Fruit fly (Drosophila melanogaster): ENCODE measurements around the gene Msp300.

Gene Msp300

dm6 chr2L:5113480-5114118 lies 12.9 kb downstream of the Msp300 start (continued):
- no peak for TF ChIP-seq bcd (GFP tag; optimal IDR thresholded peaks at IDR 0.05)
- no peak for TF ChIP-seq CG9932 (GFP tag; IDR thresholded peaks at IDR 0.05)
- no peak for TF ChIP-seq Optix (GFP tag; IDR thresholded peaks at IDR 0.05)
- TF ChIP-seq CG12659 (GFP tag; optimal IDR thresholded peaks at IDR 0.05) = no peak
- TF ChIP-seq pan (optimal IDR thresholded peaks at IDR 0.05) = no peak
- TF ChIP-seq pan (GFP tag; optimal IDR thresholded peaks at IDR 0.05 in 1 of 2, IDR thresholded peaks at IDR 0.05 in 1 of 2) = peak in 1 of 2 experiments; percentile 10
- no peak for TF ChIP-seq Atf-2 (GFP tag; optimal IDR thresholded peaks at IDR 0.05)
- 0 out of 3 replicates have a peak, but pooled peaks have one; percentile 11 for TF ChIP-seq CG11695 (GFP tag; IDR thresholded peaks at IDR 0.05)
- TF ChIP-seq yki (optimal IDR thresholded peaks at IDR 0.05) = no peak
- no peak for TF ChIP-seq sima (GFP tag; optimal IDR thresholded peaks at IDR 0.05)
- TF ChIP-seq peb (GFP tag; IDR thresholded peaks at IDR 0.05) = no peak
- TF ChIP-seq HLH4C (GFP tag; IDR thresholded peaks at IDR 0.05; ENCODE audit: partially characterized antibody) = no peak
- TF ChIP-seq inv (GFP tag; IDR thresholded peaks at IDR 0.05; ENCODE audit: partially characterized antibody) = no peak
- TF ChIP-seq YL-1 (GFP tag; optimal IDR thresholded peaks at IDR 0.05) = no peak
- peak; percentile 10 for TF ChIP-seq scrt (GFP tag; optimal IDR thresholded peaks at IDR 0.05)
- TF ChIP-seq Meics (GFP tag; optimal IDR thresholded peaks at IDR 0.05) = peak; percentile 12
- no peak for TF ChIP-seq az2 (GFP tag; optimal IDR thresholded peaks at IDR 0.05)
- TF ChIP-seq Neu2 (GFP tag; optimal IDR thresholded peaks at IDR 0.05; ENCODE audit: borderline replicate concordance) = no peak
- no peak for TF ChIP-seq CG12236 (GFP tag; optimal IDR thresholded peaks at IDR 0.05)
- TF ChIP-seq CG1603 (tag; optimal IDR thresholded peaks at IDR 0.05) = peak; percentile 16
- no peak for TF ChIP-seq CG34224 (GFP tag; IDR thresholded peaks at IDR 0.05; ENCODE audit: partially characterized antibody)
- TF ChIP-seq CG4707 (GFP tag; optimal IDR thresholded peaks at IDR 0.05) = no peak
- TF ChIP-seq TFAM (GFP tag; optimal IDR thresholded peaks at IDR 0.05) = no peak
- TF ChIP-seq Xrp1 (GFP tag; IDR thresholded peaks at IDR 0.05) = no peak
- TF ChIP-seq wor (GFP tag; IDR thresholded peaks at IDR 0.05) = no peak
- TF ChIP-seq CTCF (GFP tag; optimal IDR thresholded peaks at IDR 0.05) = no peak
- peak; percentile 32 for TF ChIP-seq ATbp (GFP tag; optimal IDR thresholded peaks at IDR 0.05)
- TF ChIP-seq Six4 (GFP tag; optimal IDR thresholded peaks at IDR 0.05) = no peak
- no peak for TF ChIP-seq zen2 (GFP tag; IDR thresholded peaks at IDR 0.05; ENCODE audit: partially characterized antibody)
- TF ChIP-seq CG1792 (GFP tag; optimal IDR thresholded peaks at IDR 0.05) = no peak
- peak; percentile 6 for TF ChIP-seq cwo (GFP tag; optimal IDR thresholded peaks at IDR 0.05)
- no peak for TF ChIP-seq crol (GFP tag; IDR thresholded peaks at IDR 0.05)
- TF ChIP-seq dmrt11E (tag; optimal IDR thresholded peaks at IDR 0.05) = no peak
- no peak; the same call in 1 of the 2 replicates for TF ChIP-seq CG17612 (GFP tag; IDR thresholded peaks at IDR 0.05)
- TF ChIP-seq Doc2 (GFP tag; IDR thresholded peaks at IDR 0.05) = no peak
- peak; percentile 23 for TF ChIP-seq CG18599 (GFP tag; optimal IDR thresholded peaks at IDR 0.05)
- no peak for TF ChIP-seq gcm2 (GFP tag; optimal IDR thresholded peaks at IDR 0.05)
- TF ChIP-seq Kr (GFP tag; optimal IDR thresholded peaks at IDR 0.05) = no peak
- no peak for TF ChIP-seq NK7.1 (GFP tag; optimal IDR thresholded peaks at IDR 0.05)
- no peak for TF ChIP-seq Lpt (GFP tag; optimal IDR thresholded peaks at IDR 0.05)
- TF ChIP-seq GATAe (GFP tag; conservative IDR thresholded peaks at IDR 0.05) = no peak
- TF ChIP-seq phol (tag; optimal IDR thresholded peaks at IDR 0.05) = no peak
- TF ChIP-seq kay (GFP tag; optimal IDR thresholded peaks at IDR 0.05) = no peak
- no peak for TF ChIP-seq CG7786 (GFP tag; optimal IDR thresholded peaks at IDR 0.05)
- TF ChIP-seq Mrtf (GFP tag; IDR thresholded peaks at IDR 0.05) = no peak
- TF ChIP-seq CG33557 (GFP tag; optimal IDR thresholded peaks at IDR 0.05) = no peak
- no peak for TF ChIP-seq hbn (GFP tag; IDR thresholded peaks at IDR 0.05; ENCODE audit: partially characterized antibody)
- TF ChIP-seq CG7271 (tag; optimal IDR thresholded peaks at IDR 0.05) = no peak
- TF ChIP-seq CG15269 (tag; optimal IDR thresholded peaks at IDR 0.05) = peak; percentile 6
- TF ChIP-seq sens-2 (GFP tag; IDR thresholded peaks at IDR 0.05) = no peak
- no peak for TF ChIP-seq CG12155 (GFP tag; optimal IDR thresholded peaks at IDR 0.05)
- TF ChIP-seq Hr3 (GFP tag; optimal IDR thresholded peaks at IDR 0.05) = no peak

Measured in whole organism, embryonic.